Fruit fly (Drosophila melanogaster) whole organism, embryonic: ENCODE measurements around the gene CG42718.

Source experiments
- Asciz ChIP-seq: fragments of 200-800 bp; sonication (Bioruptor generic); optimal IDR thresholded peaks from 2 replicates; lab custom pipeline; 2017; ENCODE audit warnings: missing biosample characterization, mild to moderate bottlenecking, missing genetic modification characterization, missing genetic modification reagents
- Atf-2 ChIP-seq: fragments of 200-800 bp; sonication (Bioruptor generic); optimal IDR thresholded peaks from 2 replicates; lab custom pipeline; 2016; ENCODE audit warnings: missing biosample characterization, missing genetic modification characterization
- CG10366 ChIP-seq: fragments of 200-800 bp; sonication (Bioruptor generic); IDR thresholded peaks from 2 replicates; pipeline ENCODE4 v1.3.6; 2022; ENCODE audit warnings: missing biosample characterization, missing genetic modification characterization
- CG12769 ChIP-seq: fragments of 200-800 bp; sonication (Bioruptor generic); optimal IDR thresholded peaks from 2 replicates; lab custom pipeline; 2019; ENCODE audit warnings: missing biosample characterization, mild to moderate bottlenecking, missing genetic modification characterization, moderate library complexity
- CG13123 ChIP-seq: fragments of 200-800 bp; sonication (Bioruptor generic); optimal IDR thresholded peaks from 2 replicates; lab custom pipeline; 2016; ENCODE audit warnings: missing biosample characterization, missing genetic modification characterization
- CG14667 ChIP-seq: fragments of 200-800 bp; sonication (Bioruptor generic); IDR thresholded peaks from 2 replicates; pipeline ENCODE4 v1.3.6; 2022; ENCODE audit warnings: missing biosample characterization, missing genetic modification characterization
- CG1603 ChIP-seq: fragments of 200-800 bp; sonication (Bioruptor generic); optimal IDR thresholded peaks from 2 replicates; lab custom pipeline; 2019; ENCODE audit warnings: missing biosample characterization, mild to moderate bottlenecking, missing genetic modification characterization, moderate library complexity
- CG16813 ChIP-seq: fragments of 200-800 bp; sonication (Bioruptor generic); IDR thresholded peaks from 3 replicates; pipeline ENCODE4 v1.3.6; 2022; ENCODE audit warnings: missing biosample characterization, missing genetic modification characterization; ENCODE audit not compliant: partially characterized antibody
- CG16815 ChIP-seq: fragments of 200-800 bp; sonication (Bioruptor generic); optimal IDR thresholded peaks from 3 replicates; lab custom pipeline; 2017; ENCODE audit warnings: missing biosample characterization, mild to moderate bottlenecking, missing genetic modification characterization
- CG16863 ChIP-seq: fragments of 200-800 bp; sonication (Bioruptor generic); optimal IDR thresholded peaks from 3 replicates; lab custom pipeline; 2016; ENCODE audit warnings: missing biosample characterization, missing genetic modification characterization
- CG43689 ChIP-seq: fragments of 200-800 bp; sonication (Bioruptor generic); IDR thresholded peaks from 2 replicates; pipeline ENCODE4 v1.3.6; 2022; ENCODE audit warnings: missing biosample characterization, missing genetic modification characterization
- CG4820 ChIP-seq: fragments of 200-800 bp; sonication (Bioruptor generic); optimal IDR thresholded peaks from 3 replicates; lab custom pipeline; 2016; ENCODE audit warnings: missing biosample characterization, missing genetic modification characterization
- CG5180 ChIP-seq: fragments of 200-800 bp; sonication (Bioruptor generic); optimal IDR thresholded peaks from 3 replicates; lab custom pipeline; 2017; ENCODE audit warnings: missing biosample characterization, missing genetic modification characterization, mild to moderate bottlenecking, moderate library complexity, missing genetic modification reagents
- CG5953 ChIP-seq: fragments of 200-800 bp; sonication (Bioruptor generic); IDR thresholded peaks from 2 replicates; pipeline ENCODE4 v1.3.6; 2022; ENCODE audit warnings: missing biosample characterization, missing genetic modification characterization
- CG6272 ChIP-seq: fragments of 200-800 bp; sonication (Bioruptor generic); IDR thresholded peaks from 2 replicates; pipeline ENCODE4 v1.3.6; 2022; ENCODE audit warnings: missing biosample characterization, missing genetic modification characterization
- CG9609 ChIP-seq: fragments of 200-800 bp; sonication (Bioruptor generic); optimal IDR thresholded peaks from 3 replicates; lab custom pipeline; 2016; ENCODE audit warnings: missing biosample characterization, missing genetic modification characterization
- D19A ChIP-seq: fragments of 200-800 bp; optimal IDR thresholded peaks from 3 replicates; lab custom pipeline; 2019; ENCODE audit warnings: missing biosample characterization, mild to moderate bottlenecking, missing genetic modification characterization, moderate library complexity
- E2f2 ChIP-seq: fragments of 200-800 bp; sonication (Bioruptor generic); IDR thresholded peaks from 2 replicates; pipeline ENCODE4 v1.3.6; 2022; ENCODE audit warnings: missing biosample characterization, missing genetic modification characterization
- HLHmδ ChIP-seq: fragments of 200-800 bp; sonication (Bioruptor generic); optimal IDR thresholded peaks from 2 replicates; lab custom pipeline; 2018; ENCODE audit warnings: missing biosample characterization, mild to moderate bottlenecking, missing genetic modification characterization, moderate library complexity
- Nf-YB ChIP-seq: fragments of 200-800 bp; sonication (Bioruptor generic); optimal IDR thresholded peaks from 3 replicates; lab custom pipeline; 2019; ENCODE audit warnings: missing biosample characterization, mild to moderate bottlenecking, missing genetic modification characterization, moderate library complexity
- Ptx1 ChIP-seq: fragments of 200-800 bp; sonication (Bioruptor generic); IDR thresholded peaks from 2 replicates; pipeline ENCODE4 v1.3.6; 2022; ENCODE audit warnings: missing biosample characterization, missing genetic modification characterization
- Sin3A ChIP-seq: fragments of >200 bp; optimal IDR thresholded peaks from 2 replicates; lab custom pipeline; 2018
- Six4 ChIP-seq: fragments of 200-800 bp; sonication (Bioruptor generic); optimal IDR thresholded peaks from 2 replicates; lab custom pipeline; 2016; ENCODE audit warnings: missing biosample characterization, missing genetic modification characterization
- Stat92E ChIP-seq, 3 experiments: fragments of >200 bp in 2 of 3; fragments of 200-800 bp in 1 of 3; sonication (Bioruptor generic) in 1 of 3; optimal IDR thresholded peaks; 2 replicates each; lab custom pipeline; 2017 to 2019; ENCODE audit warnings: missing biosample characterization in 3 of 3, missing genetic modification characterization in 3 of 3, mild to moderate bottlenecking in 1 of 3, moderate library complexity in 1 of 3
- Trl ChIP-seq, 3 experiments: fragments of >200 bp in 2 of 3; fragments of 200-800 bp in 1 of 3; sonication (Bioruptor generic) in 1 of 3; optimal IDR thresholded peaks; 2 replicates in 1 of 3; 3 replicates in 2 of 3; lab custom pipeline; 2016 to 2017; ENCODE audit warnings: missing biosample characterization in 1 of 3, missing genetic modification characterization in 1 of 3
- Usf ChIP-seq: fragments of 200-800 bp; sonication (Bioruptor generic); optimal IDR thresholded peaks from 2 replicates; lab custom pipeline; 2017; ENCODE audit warnings: missing genotype, missing biosample characterization, missing genetic modification characterization
- Xbp1 ChIP-seq: fragments of 200-800 bp; sonication (Bioruptor generic); optimal IDR thresholded peaks from 3 replicates; lab custom pipeline; 2016; ENCODE audit warnings: missing biosample characterization, mild to moderate bottlenecking, missing genetic modification characterization
- YL-1 ChIP-seq: fragments of 200-800 bp; sonication (Bioruptor generic); optimal IDR thresholded peaks from 3 replicates; lab custom pipeline; 2017; ENCODE audit warnings: missing biosample characterization, mild to moderate bottlenecking, missing genetic modification characterization
- aop ChIP-seq: fragments of 200-800 bp; sonication (Bioruptor generic); IDR thresholded peaks from 2 replicates; pipeline ENCODE4 v1.3.6; 2022; ENCODE audit warnings: missing biosample characterization, missing genetic modification characterization
- ase ChIP-seq: fragments of 200-800 bp; sonication (Bioruptor generic); IDR thresholded peaks from 3 replicates; pipeline ENCODE4 v1.3.6; 2022; ENCODE audit warnings: missing biosample characterization, missing genetic modification characterization
- cad ChIP-seq: fragments of >200 bp; optimal IDR thresholded peaks from 2 replicates; lab custom pipeline; 2017; ENCODE audit warnings: missing biosample characterization, missing genetic modification characterization
- chinmo ChIP-seq: fragments of 200-800 bp; sonication (Bioruptor generic); IDR thresholded peaks from 4 replicates; pipeline ENCODE4 v1.3.6; 2022; ENCODE audit warnings: missing biosample characterization, missing genetic modification characterization; ENCODE audit not compliant: partially characterized antibody
- ems ChIP-seq: fragments of 200-800 bp; sonication (Bioruptor generic); optimal IDR thresholded peaks from 3 replicates; lab custom pipeline; 2016; ENCODE audit warnings: missing biosample characterization, missing genetic modification characterization
- esg ChIP-seq: fragments of 200-800 bp; sonication (Bioruptor generic); conservative IDR thresholded peaks from 2 replicates; pipeline ENCODE4 v1.3.6; 2022; ENCODE audit warnings: missing biosample characterization, missing genetic modification characterization
- fd102C ChIP-seq: fragments of 200-800 bp; sonication (Bioruptor generic); optimal IDR thresholded peaks from 2 replicates; lab custom pipeline; 2018; ENCODE audit warnings: missing biosample characterization, mild to moderate bottlenecking, missing genetic modification characterization, moderate library complexity
- fd64A ChIP-seq: fragments of 200-800 bp; sonication (Bioruptor generic); optimal IDR thresholded peaks from 3 replicates; lab custom pipeline; 2018; ENCODE audit warnings: missing biosample characterization, mild to moderate bottlenecking, missing genetic modification characterization
- fd96Cb ChIP-seq: fragments of 200-800 bp; sonication (Bioruptor generic); optimal IDR thresholded peaks from 2 replicates; lab custom pipeline; 2018; ENCODE audit warnings: missing biosample characterization, mild to moderate bottlenecking, missing genetic modification characterization, moderate library complexity
- gcm ChIP-seq: fragments of 200-800 bp; sonication (Bioruptor generic); optimal IDR thresholded peaks from 2 replicates; lab custom pipeline; 2019; ENCODE audit warnings: missing biosample characterization, mild to moderate bottlenecking, missing genetic modification characterization, moderate library complexity
- gem ChIP-seq: fragments of 200-800 bp; sonication (Bioruptor generic); optimal IDR thresholded peaks from 2 replicates; lab custom pipeline; 2019; ENCODE audit warnings: missing biosample characterization, mild to moderate bottlenecking, missing genetic modification characterization, moderate library complexity
- gsb-n ChIP-seq: fragments of 200-800 bp; sonication (Bioruptor generic); optimal IDR thresholded peaks from 3 replicates; lab custom pipeline; 2018; ENCODE audit warnings: missing biosample characterization, mild to moderate bottlenecking, missing genetic modification characterization
- hth ChIP-seq: fragments of >200 bp; optimal IDR thresholded peaks from 2 replicates; lab custom pipeline; 2017; ENCODE audit warnings: inconsistent platforms
- ind ChIP-seq: fragments of 200-800 bp; sonication (Bioruptor generic); optimal IDR thresholded peaks from 3 replicates; lab custom pipeline; 2016; ENCODE audit warnings: missing biosample characterization, missing genetic modification characterization
- mirr ChIP-seq: fragments of 200-800 bp; sonication (Bioruptor generic); optimal IDR thresholded peaks from 3 replicates; lab custom pipeline; 2018; ENCODE audit warnings: missing biosample characterization, mild to moderate bottlenecking, missing genetic modification characterization
- sd ChIP-seq: fragments of 200-800 bp; sonication (Bioruptor generic); optimal IDR thresholded peaks from 3 replicates; lab custom pipeline; 2018; ENCODE audit warnings: missing biosample characterization, mild to moderate bottlenecking, missing genetic modification characterization, moderate library complexity
- sens-2 ChIP-seq: fragments of 200-800 bp; sonication (Bioruptor generic); IDR thresholded peaks from 2 replicates; pipeline ENCODE4 v1.3.6; 2022; ENCODE audit warnings: missing biosample characterization, missing genetic modification characterization
- sqz ChIP-seq: fragments of 200-800 bp; sonication (Bioruptor generic); optimal IDR thresholded peaks from 3 replicates; lab custom pipeline; 2018; ENCODE audit warnings: missing biosample characterization, mild to moderate bottlenecking, missing genetic modification characterization
- ttk ChIP-seq: fragments of 200-800 bp; sonication (Bioruptor generic); IDR thresholded peaks from 2 replicates; pipeline ENCODE4 v2.1.2; 2022; ENCODE audit warnings: missing biosample characterization, missing genetic modification characterization
- yki ChIP-seq: fragments of >200 bp; optimal IDR thresholded peaks from 3 replicates; lab custom pipeline; 2018
- zen2 ChIP-seq: fragments of 200-800 bp; sonication (Bioruptor generic); IDR thresholded peaks from 3 replicates; pipeline ENCODE4 v1.3.6; 2022; ENCODE audit warnings: missing biosample characterization, missing genetic modification characterization; ENCODE audit not compliant: partially characterized antibody

Gene CG42718

dm6 chr3L:16289067-16289466 is 32.0 kb downstream of the CG42718 start (continued):
- TF ChIP-seq zen2 (no peak), fd96Cb (tag; lab: Kevin White, UChicago) (no peak), YL-1 (GFP tag; lab: Kevin White, UChicago) (no peak), gcm (GFP tag; lab: Kevin White, UChicago) (no peak), Ptx1 (GFP tag; lab: Robert Waterston, UW) (0 out of 2 replicates have a peak, but pooled peaks have one; percentile 43), esg (peak; percentile 64; the same call in 1 of the 2 replicates), ind (GFP tag; lab: Kevin White, UChicago) (peak; percentile 23)
- TF ChIP-seq, all 482 proteins: peak for 73

dm6 chr3L:16288322-16288721 is 32.8 kb downstream of the CG42718 start, which contains the start of gene CG13046:
Gene CG13046 (minus strand): TSS chr3L:16288422.
- TF ChIP-seq CG4820, result no peak
- TF ChIP-seq Six4 (GFP tag; lab: Kevin White, UChicago), result no peak
- TF ChIP-seq CG16815, result no peak
- TF ChIP-seq gsb-n, result no peak
- TF ChIP-seq Asciz, result no peak
- no peak for TF ChIP-seq aop (GFP tag; lab: Robert Waterston, UW)
- TF ChIP-seq Trl (optimal IDR thresholded peaks at IDR 0.05; lab: Kevin White, UChicago), result peak; percentile 8 to 42
- no peak for TF ChIP-seq Trl (GFP tag; optimal IDR thresholded peaks at IDR 0.05; lab: Kevin White, UChicago)
- TF ChIP-seq chinmo (GFP tag; lab: Robert Waterston, UW), result 0 out of 4 replicates have a peak, but pooled peaks have one; percentile 18

dm6 chr3L:16286258-16286657 is 34.8 kb downstream of the CG42718 start:
- TF ChIP-seq CG10366 (GFP tag; lab: Robert Waterston, UW) (no peak), sqz (GFP tag; lab: Kevin White, UChicago) (no peak), CG5953 (no peak), ems (GFP tag; lab: Kevin White, UChicago) (no peak), hth (lab: Kevin White, UChicago) (no peak), chinmo (GFP tag; lab: Robert Waterston, UW) (0 out of 4 replicates have a peak, but pooled peaks have one; percentile 47), ttk (GFP tag; lab: Robert Waterston, UW) (0 out of 2 replicates have a peak, but pooled peaks have one; percentile 5), Sin3A (lab: Kevin White, UChicago) (no peak), ase (GFP tag; lab: Robert Waterston, UW) (no peak), CG14667 (GFP tag; lab: Robert Waterston, UW) (no peak), Usf (no peak), sd (tag; lab: Kevin White, UChicago) (peak; percentile 22), CG16863 (GFP tag; lab: Kevin White, UChicago) (no peak), Stat92E (GFP tag; optimal IDR thresholded peaks at IDR 0.05; lab: Kevin White, UChicago) (no peak), fd102C (GFP tag; lab: Kevin White, UChicago) (no peak), Atf-2 (no peak), CG6272 (GFP tag; lab: Robert Waterston, UW) (no peak), CG12769 (tag; lab: Kevin White, UChicago) (peak; percentile 39), Xbp1 (GFP tag; lab: Kevin White, UChicago) (peak; percentile 10), CG9609 (GFP tag; lab: Kevin White, UChicago) (no peak), sens-2 (GFP tag; lab: Robert Waterston, UW) (no peak), CG43689 (GFP tag; lab: Robert Waterston, UW) (no peak), CG16813 (no peak), CG13123 (GFP tag; lab: Kevin White, UChicago) (no peak), D19A (tag; lab: Kevin White, UChicago) (peak; percentile 45), HLHmδ (GFP tag; lab: Kevin White, UChicago) (no peak), CG5180 (GFP tag; lab: Kevin White, UChicago) (no peak), CG1603 (tag; lab: Kevin White, UChicago) (no peak), gem (peak; percentile 56), Nf-YB (GFP tag; lab: Kevin White, UChicago) (no peak), mirr (GFP tag; lab: Kevin White, UChicago) (no peak), cad (GFP tag; lab: Kevin White, UChicago) (no peak), E2f2 (GFP tag; lab: Robert Waterston, UW) (0 out of 2 replicates have a peak, but pooled peaks have one; percentile 27), yki (no peak), fd64A (GFP tag; lab: Kevin White, UChicago) (no peak)
